Worm (Caenorhabditis elegans) whole organism, L3 larva: ENCODE data around the gene aqp-3.
"Not testable (repeated sequence)": the region's sequence is repeated elsewhere in the genome, so short reads cannot be mapped to it uniquely, and the experiment has no call there.

ENCODE experiments used
- ZK546.5 ChIP-seq: sonication (generic microtip); optimal IDR thresholded peaks from 2 replicates; lab custom pipeline; 2017; ENCODE audit warnings: missing biosample characterization, missing genetic modification characterization
- aly-2 ChIP-seq: fragments of 150-350 bp; optimal IDR thresholded peaks from 2 replicates; lab custom pipeline; 2014; ENCODE audit warnings: missing biosample characterization, missing genetic modification characterization
- ama-1 ChIP-seq: fragments of 150-350 bp; optimal IDR thresholded peaks from 2 replicates; lab custom pipeline; 2018
- ceh-28 ChIP-seq: fragments of 150-350 bp; optimal IDR thresholded peaks from 2 replicates; lab custom pipeline; 2014; ENCODE audit warnings: missing biosample characterization, missing genetic modification reagents, missing genetic modification characterization
- ceh-82 ChIP-seq: fragments of 150-350 bp; optimal IDR thresholded peaks from 2 replicates; lab custom pipeline; 2014; ENCODE audit warnings: missing biosample characterization, missing genetic modification characterization
- ceh-9 ChIP-seq: sonication (generic microtip); optimal IDR thresholded peaks from 2 replicates; lab custom pipeline; 2018; ENCODE audit warnings: missing biosample characterization, missing genetic modification characterization
- daf-12 ChIP-seq: fragments of 150-350 bp; optimal IDR thresholded peaks from 2 replicates; lab custom pipeline; 2014; ENCODE audit warnings: missing biosample characterization, missing genetic modification reagents, missing genetic modification characterization
- egl-5 ChIP-seq: fragments of 150-350 bp; optimal IDR thresholded peaks from 2 replicates; lab custom pipeline; 2017; ENCODE audit warnings: missing biosample characterization, missing genetic modification reagents, missing genetic modification characterization, inconsistent platforms
- elt-2 ChIP-seq: sonication (generic microtip); optimal IDR thresholded peaks from 2 replicates; lab custom pipeline; 2016; ENCODE audit warnings: missing genetic modification reagents, mild to moderate bottlenecking, missing genetic modification characterization, missing compliant biosample characterization
- eor-1 ChIP-seq, 2 experiments: fragments of 150-350 bp; optimal IDR thresholded peaks; 2 replicates each; lab custom pipeline; 2014 to 2018; ENCODE audit warnings: missing biosample characterization in 2 of 2, missing genetic modification characterization in 2 of 2
- fkh-10 ChIP-seq: sonication (generic microtip); optimal IDR thresholded peaks from 2 replicates; lab custom pipeline; 2017; ENCODE audit warnings: missing biosample characterization, missing genetic modification reagents, missing genetic modification characterization
- fkh-2 ChIP-seq: fragments of 150-350 bp; optimal IDR thresholded peaks from 2 replicates; lab custom pipeline; 2014; ENCODE audit warnings: missing biosample characterization, missing genetic modification reagents, missing genetic modification characterization
- fos-1 ChIP-seq: fragments of 150-350 bp; optimal IDR thresholded peaks from 2 replicates; lab custom pipeline; 2014; ENCODE audit warnings: missing biosample characterization, missing genetic modification characterization
- hmg-11 ChIP-seq: sonication (generic microtip); optimal IDR thresholded peaks from 2 replicates; lab custom pipeline; 2016; ENCODE audit warnings: missing genetic modification characterization, missing compliant biosample characterization
- lsy-12 ChIP-seq: sonication (generic microtip); optimal IDR thresholded peaks from 2 replicates; lab custom pipeline; 2016; ENCODE audit warnings: mild to moderate bottlenecking, missing genetic modification characterization, missing compliant biosample characterization
- mdl-1 ChIP-seq: fragments of 150-350 bp; optimal IDR thresholded peaks from 2 replicates; lab custom pipeline; 2014; ENCODE audit warnings: missing biosample characterization, missing genetic modification characterization
- nhr-11 ChIP-seq: fragments of 150-350 bp; optimal IDR thresholded peaks from 2 replicates; lab custom pipeline; 2014; ENCODE audit warnings: missing biosample characterization, missing genetic modification characterization
- nhr-12 ChIP-seq: fragments of 150-350 bp; optimal IDR thresholded peaks from 2 replicates; lab custom pipeline; 2014; ENCODE audit warnings: missing biosample characterization, missing genetic modification characterization
- nhr-23 ChIP-seq: fragments of 150-350 bp; optimal IDR thresholded peaks from 2 replicates; lab custom pipeline; 2014; ENCODE audit warnings: missing biosample characterization, missing genetic modification reagents, missing genetic modification characterization
- nhr-237 ChIP-seq: fragments of 150-350 bp; optimal IDR thresholded peaks from 2 replicates; lab custom pipeline; 2014; ENCODE audit warnings: missing biosample characterization, missing genetic modification characterization
- nhr-25 ChIP-seq: sonication (generic microtip); optimal IDR thresholded peaks from 2 replicates; lab custom pipeline; 2017; ENCODE audit warnings: missing biosample characterization, missing genetic modification characterization
- nhr-28 ChIP-seq: fragments of 150-350 bp; optimal IDR thresholded peaks from 2 replicates; lab custom pipeline; 2014; ENCODE audit warnings: missing biosample characterization, missing genetic modification characterization
- nhr-43 ChIP-seq: sonication (generic microtip); optimal IDR thresholded peaks from 2 replicates; lab custom pipeline; 2016; ENCODE audit warnings: mild to moderate bottlenecking, missing genetic modification characterization, missing compliant biosample characterization; ENCODE audit not compliant: poor library complexity, severe bottlenecking
- nhr-77 ChIP-seq: fragments of 150-350 bp; optimal IDR thresholded peaks from 2 replicates; lab custom pipeline; 2014; ENCODE audit warnings: missing biosample characterization, missing genetic modification characterization
- pha-4 ChIP-seq: fragments of 150-350 bp; optimal IDR thresholded peaks from 2 replicates; lab custom pipeline; 2014; ENCODE audit warnings: missing biosample characterization, missing genetic modification reagents, missing genetic modification characterization
- pqm-1 ChIP-seq: fragments of 150-350 bp; optimal IDR thresholded peaks from 2 replicates; lab custom pipeline; 2017; ENCODE audit warnings: missing biosample characterization, missing genetic modification characterization, inconsistent platforms
- sea-2 ChIP-seq: fragments of 150-350 bp; sonication (generic microtip); optimal IDR thresholded peaks from 4 replicates; lab custom pipeline; 2014; ENCODE audit warnings: missing biosample characterization, missing genetic modification reagents, missing genetic modification characterization
- tbx-2 ChIP-seq: sonication (generic microtip); optimal IDR thresholded peaks from 2 replicates; lab custom pipeline; 2016; ENCODE audit warnings: mild to moderate bottlenecking, missing genetic modification characterization, missing compliant biosample characterization
- unc-62 ChIP-seq: fragments of 150-350 bp; sonication (generic microtip); optimal IDR thresholded peaks from 4 replicates; lab custom pipeline; 2014; ENCODE audit warnings: missing biosample characterization, missing genetic modification reagents, missing genetic modification characterization
- ztf-11 ChIP-seq: fragments of 150-350 bp; optimal IDR thresholded peaks from 2 replicates; lab custom pipeline; 2014; ENCODE audit warnings: missing biosample characterization, missing genetic modification characterization
- ztf-4 ChIP-seq: fragments of 150-350 bp; optimal IDR thresholded peaks from 2 replicates; lab custom pipeline; 2014; ENCODE audit warnings: missing biosample characterization, missing genetic modification characterization

Gene aqp-3

DNA sequence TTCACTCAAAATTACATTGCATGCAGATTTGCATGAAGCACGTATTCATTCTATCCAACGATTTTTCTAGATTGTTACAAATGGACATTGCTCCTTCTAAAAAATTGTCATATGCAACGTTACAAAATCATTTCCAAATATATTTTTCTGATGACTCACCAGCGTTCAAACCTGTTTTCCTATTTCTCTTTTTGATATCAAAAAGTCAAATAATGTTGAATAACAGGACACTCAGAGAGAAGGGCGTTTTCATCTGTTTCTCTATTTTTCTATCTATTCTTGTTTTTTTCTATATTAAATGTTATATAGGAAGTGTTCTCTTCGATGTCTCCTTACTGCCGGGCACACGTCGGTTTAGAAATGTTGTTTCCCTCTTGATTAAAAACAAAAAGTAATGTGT, 40.6 kb upstream of the aqp-3 start:
- TF ChIP-seq ceh-9 (tag; lab: Kevin White, UChicago) (no peak), ztf-4 (no peak), daf-12 (tag; lab: Kevin White, UChicago) (no peak), nhr-43 (tag; lab: Kevin White, UChicago) (no peak), ZK546.5 (no peak), mdl-1 (tag; lab: Kevin White, UChicago) (no peak), nhr-23 (tag; lab: Kevin White, UChicago) (no peak), hmg-11 (tag; lab: Kevin White, UChicago) (no peak), ceh-82 (tag; lab: Kevin White, UChicago) (no peak), fos-1 (tag; lab: Kevin White, UChicago) (no peak), pqm-1 (tag; lab: Kevin White, UChicago) (no peak), ztf-11 (tag; lab: Kevin White, UChicago) (no peak)

DNA sequence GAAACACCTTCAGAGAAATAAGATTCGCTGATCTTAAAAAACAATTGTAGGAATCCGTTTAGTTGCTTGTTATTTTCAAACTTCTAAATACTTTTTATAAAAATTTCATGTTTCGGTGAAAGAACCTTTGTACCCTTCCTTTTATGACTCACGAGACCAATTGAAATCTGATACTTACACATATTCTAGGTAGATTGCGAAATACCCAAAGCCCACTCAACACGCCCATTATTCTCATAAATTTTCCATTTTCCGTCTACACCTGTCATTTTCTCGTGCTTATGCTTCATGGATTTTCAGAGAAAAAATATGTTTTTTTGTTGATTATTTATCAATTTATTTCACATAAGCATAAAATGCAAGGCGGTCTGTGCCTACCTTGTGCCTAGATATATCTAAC, 40.1 kb upstream of the aqp-3 start:
- TF ChIP-seq nhr-237 (no peak), nhr-11 (tag; lab: Kevin White, UChicago) (peak; percentile 40)
- TF ChIP-seq, all 47 proteins: peak for 1

- TF ChIP-seq lsy-12 (tag; lab: Kevin White, UChicago) (no peak), aly-2 (tag; lab: Kevin White, UChicago) (no peak), nhr-28 (tag; lab: Kevin White, UChicago) (no peak)
These were observed 38.0 kb upstream of the aqp-3 start, which contains the start of gene F13H10.1 for ce11 chrIV:11004273-11004672. Gene F13H10.1 (plus strand): TSS chrIV:11004573.

DNA sequence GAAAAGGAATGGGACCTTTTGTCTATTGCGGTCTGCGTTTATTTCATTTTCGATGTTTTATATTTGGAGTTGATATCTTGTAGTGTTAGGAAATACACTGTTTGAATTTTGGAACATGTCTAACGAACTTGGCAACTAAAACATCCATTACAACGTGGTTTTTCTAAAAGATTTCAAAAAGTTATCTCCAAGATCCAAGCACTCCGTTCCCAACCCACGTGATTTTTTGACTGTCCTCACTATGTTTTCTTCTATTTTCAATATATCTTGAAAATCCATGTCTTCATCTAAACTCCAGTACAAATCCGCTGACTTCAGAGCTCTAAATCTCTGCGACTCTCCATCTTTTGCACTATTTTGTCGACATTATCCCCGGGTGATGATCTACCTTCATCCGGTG, 35.4 kb upstream of the aqp-3 start, which contains the start of gene F13H10.9:
TSS of gene F13H10.9 (plus strand) at position 301 of the 400 bp plus-strand sequence.
- TF ChIP-seq nhr-25 (tag; lab: Kevin White, UChicago) (no peak), ceh-9 (tag; lab: Kevin White, UChicago) (no peak), ceh-28 (no peak), nhr-28 (tag; lab: Kevin White, UChicago) (no peak), fkh-10 (GFP tag; lab: Kevin White, UChicago) (no peak), lsy-12 (tag; lab: Kevin White, UChicago) (no peak), unc-62 (GFP tag; lab: Kevin White, UChicago) (no peak), fos-1 (tag; lab: Kevin White, UChicago) (no peak), eor-1 (tag; optimal IDR thresholded peaks at IDR 0.05; lab: Kevin White, UChicago) (no peak), ceh-82 (tag; lab: Kevin White, UChicago) (no peak), hmg-11 (tag; lab: Kevin White, UChicago) (no peak), elt-2 (no peak), fkh-2 (no peak), nhr-77 (tag; lab: Kevin White, UChicago) (no peak), sea-2 (GFP tag; lab: Kevin White, UChicago) (no peak), pha-4 (no peak), mdl-1 (tag; lab: Kevin White, UChicago) (no peak), aly-2 (tag; lab: Kevin White, UChicago) (no peak), tbx-2 (tag; lab: Kevin White, UChicago) (no peak)

- no peak for TF ChIP-seq nhr-28 (tag; lab: Kevin White, UChicago)
- TF ChIP-seq unc-62 (GFP tag; lab: Kevin White, UChicago): no peak
- TF ChIP-seq ama-1 (lab: Kevin White, UChicago): no peak
These were observed 24.4 kb upstream of the aqp-3 start, which contains the start of gene F13H10.5 for ce11 chrIV:10990699-10991098. Gene F13H10.5 (plus strand): TSS chrIV:10990999.

- not testable (repeated sequence) for TF ChIP-seq daf-12, nhr-12, egl-5 (tag; lab: Kevin White, UChicago)
These were observed 21.2 kb upstream of the aqp-3 start, which contains the start of gene Y43E12A.3 for ce11 chrIV:10987342-10987945. Gene Y43E12A.3 (plus strand): TSS chrIV:10987895.
